Fruit fly (Drosophila melanogaster) whole organism, pupa: Measurements from ENCODE around the gene CG17593.

ENCODE experiments used
- CG8159 ChIP-seq: fragments of 200-800 bp; sonication (Bioruptor generic); optimal IDR thresholded peaks from 3 replicates; lab custom pipeline; 2018; ENCODE audit warnings: missing biosample characterization, mild to moderate bottlenecking, missing genetic modification characterization, moderate library complexity
- CG8301 ChIP-seq: fragments of 200-800 bp; sonication (Bioruptor generic); optimal IDR thresholded peaks from 2 replicates; lab custom pipeline; 2018; ENCODE audit warnings: missing biosample characterization, mild to moderate bottlenecking, missing genetic modification characterization
- EcR ChIP-seq: fragments of 200-800 bp; sonication (Bioruptor generic); optimal IDR thresholded peaks from 3 replicates; lab custom pipeline; 2019; ENCODE audit warnings: missing biosample characterization, missing genetic modification characterization, mild to moderate bottlenecking, moderate library complexity, missing genetic modification reagents
- Snoo ChIP-seq: fragments of 200-800 bp; sonication (Bioruptor generic); optimal IDR thresholded peaks from 3 replicates; lab custom pipeline; 2017; ENCODE audit warnings: missing biosample characterization, mild to moderate bottlenecking, missing genetic modification characterization, inconsistent platforms
- rn ChIP-seq: fragments of 200-800 bp; sonication (Bioruptor generic); IDR thresholded peaks from 2 replicates; pipeline ENCODE4 v1.3.6; 2022; ENCODE audit warnings: missing biosample characterization, missing genetic modification characterization

- no peak for TF ChIP-seq Snoo (tag; lab: Kevin White, UChicago)
- TF ChIP-seq rn (GFP tag; lab: Robert Waterston, UW): no peak
- TF ChIP-seq CG8301: no peak
- TF ChIP-seq CG8159 (tag; lab: Kevin White, UChicago): no peak
- TF ChIP-seq EcR (GFP tag; lab: Kevin White, UChicago): no peak
Observed at dm6 chr2L:3475948-3476347, 38.7 kb upstream of the CG17593 start.
